Worm (Caenorhabditis elegans) whole organism, L1 larva: Measurements from ENCODE around the gene T25B9.6.

ENCODE experiments used
- Y116A8C.19 ChIP-seq: sonication (generic microtip); optimal IDR thresholded peaks from 2 replicates; lab custom pipeline; 2016; ENCODE audit warnings: missing compliant biosample characterization, missing genetic modification characterization, borderline replicate concordance
- mdl-1 ChIP-seq, 2 experiments: fragments of 150-350 bp; optimal IDR thresholded peaks; 2 replicates each; lab custom pipeline; 2014 to 2017; ENCODE audit warnings: missing biosample characterization in 2 of 2, missing genetic modification characterization in 2 of 2, inconsistent platforms in 1 of 2
- nhr-12 ChIP-seq: sonication (generic microtip); optimal IDR thresholded peaks from 2 replicates; lab custom pipeline; 2017; ENCODE audit warnings: missing biosample characterization, missing genetic modification characterization
- unc-62 ChIP-seq: fragments of 150-350 bp; optimal IDR thresholded peaks from 2 replicates; lab custom pipeline; 2014; ENCODE audit warnings: missing biosample characterization, missing genetic modification reagents, missing genetic modification characterization

- TF ChIP-seq unc-62 (no peak), mdl-1 (tag; optimal IDR thresholded peaks at IDR 0.05; lab: Kevin White, UChicago) (no peak), nhr-12 (tag; lab: Kevin White, UChicago) (no peak), Y116A8C.19 (no peak)
Observed at ce11 chrIV:10790353-10790752, 32.4 kb downstream of the T25B9.6 start, which contains the start of gene pept-2.
